Worm (Caenorhabditis elegans) whole organism, L4 larva: ENCODE measurements around the gene pdi-2.
A peak's percentile ranks its signal among the peaks of the same experiment; 100 is the strongest.

ENCODE experiments used
- F26F4.8 ChIP-seq: fragments of 200-800 bp; sonication (Bioruptor generic); conservative IDR thresholded peaks from 2 replicates; pipeline ENCODE4 v1.3.6; 2022; ENCODE audit warnings: missing genetic modification characterization, missing compliant biosample characterization
- R02D3.7 ChIP-seq: fragments of 150-350 bp; sonication (generic microtip); optimal IDR thresholded peaks from 3 replicates; lab custom pipeline; 2014; ENCODE audit warnings: missing biosample characterization, missing genetic modification characterization
- ZK546.5 ChIP-seq, 2 experiments: sonication (generic microtip); optimal IDR thresholded peaks; 2 replicates each; lab custom pipeline; 2017; ENCODE audit warnings: missing biosample characterization in 2 of 2, missing genetic modification characterization in 2 of 2
- aha-1 ChIP-seq: fragments of 150-350 bp; peaks from one replicate; lab custom pipeline; 2014; ENCODE audit warnings: missing biosample characterization, missing genetic modification characterization
- arid-1 ChIP-seq: fragments of 200-800 bp; sonication (Bioruptor generic); conservative IDR thresholded peaks from 2 replicates; pipeline ENCODE4 v1.3.6; 2022; ENCODE audit warnings: missing genetic modification reagents, missing genetic modification characterization, missing compliant biosample characterization
- daf-16 ChIP-seq, 3 experiments: sonication (generic microtip); optimal IDR thresholded peaks; 2 replicates each; lab custom pipeline; 2016 to 2017; ENCODE audit warnings: missing genetic modification characterization in 3 of 3, missing genetic modification reagents in 3 of 3, mild to moderate bottlenecking in 2 of 3, missing compliant biosample characterization in 2 of 3, missing biosample characterization in 1 of 3, moderate library complexity in 1 of 3
- daf-19 ChIP-seq: fragments of 200-800 bp; sonication (Bioruptor generic); conservative IDR thresholded peaks from 2 replicates; pipeline ENCODE4 v1.3.6; 2022; ENCODE audit warnings: missing genetic modification characterization, missing compliant biosample characterization
- daf-8 ChIP-seq: fragments of 200-800 bp; sonication (Bioruptor generic); IDR thresholded peaks from 2 replicates; pipeline ENCODE4 v1.3.6; 2022; ENCODE audit warnings: missing genetic modification characterization, missing compliant biosample characterization
- dmd-6 ChIP-seq: fragments of 200-800 bp; sonication (Bioruptor generic); IDR thresholded peaks from 2 replicates; pipeline ENCODE4 v1.3.6; 2022; ENCODE audit warnings: missing genetic modification reagents, missing genetic modification characterization, missing compliant biosample characterization
- dmd-9 ChIP-seq: fragments of 200-800 bp; sonication (Bioruptor generic); IDR thresholded peaks from 2 replicates; pipeline ENCODE4 v1.3.6; 2022; ENCODE audit warnings: missing genetic modification reagents, missing genetic modification characterization, missing compliant biosample characterization
- dpl-1 ChIP-seq: fragments of 150-350 bp; optimal IDR thresholded peaks from 2 replicates; lab custom pipeline; 2014; ENCODE audit warnings: missing biosample characterization, missing genetic modification reagents, missing genetic modification characterization
- duxl-1 ChIP-seq: sonication (generic microtip); optimal IDR thresholded peaks from 2 replicates; lab custom pipeline; 2016; ENCODE audit warnings: mild to moderate bottlenecking, missing genetic modification characterization, moderate library complexity, missing compliant biosample characterization; ENCODE audit not compliant: poor library complexity
- dve-1 ChIP-seq: sonication (generic microtip); optimal IDR thresholded peaks from 2 replicates; lab custom pipeline; 2017; ENCODE audit warnings: antibody characterized with exemption, mild to moderate bottlenecking, missing genetic modification characterization, missing compliant biosample characterization; ENCODE audit not compliant: insufficient read depth
- hlh-11 ChIP-seq: fragments of 200-800 bp; sonication (Bioruptor generic); optimal IDR thresholded peaks from 2 replicates; lab custom pipeline; 2018; ENCODE audit warnings: mild to moderate bottlenecking, missing genetic modification characterization, missing compliant biosample characterization
- hlh-30 ChIP-seq: sonication (generic microtip); optimal IDR thresholded peaks from 2 replicates; lab custom pipeline; 2017; ENCODE audit warnings: antibody characterized with exemption, mild to moderate bottlenecking, missing genetic modification characterization, missing compliant biosample characterization; ENCODE audit not compliant: insufficient read depth
- hmg-1.1 ChIP-seq: fragments of 200-800 bp; sonication (Bioruptor generic); IDR thresholded peaks from 2 replicates; pipeline ENCODE4 v1.3.6; 2022; ENCODE audit warnings: missing genetic modification reagents, missing genetic modification characterization, missing compliant biosample characterization
- lsy-2 ChIP-seq, 2 experiments: fragments of 150-350 bp in 1 of 2; sonication (generic microtip) in 1 of 2; optimal IDR thresholded peaks; 2 replicates each; lab custom pipeline; 2014 to 2017; ENCODE audit warnings: missing biosample characterization in 2 of 2, missing genetic modification characterization in 2 of 2
- madf-5 ChIP-seq, 2 experiments: fragments of 200-800 bp; sonication (Bioruptor generic); IDR thresholded peaks; 2 replicates each; pipeline ENCODE4 v1.3.6; 2022; ENCODE audit warnings: missing compliant biosample characterization in 2 of 2, missing genetic modification characterization in 2 of 2
- mdl-1 ChIP-seq, 2 experiments: fragments of 150-350 bp in 1 of 2; sonication (generic microtip) in 1 of 2; optimal IDR thresholded peaks; 2 replicates each; lab custom pipeline; 2014 to 2017; ENCODE audit warnings: missing biosample characterization in 2 of 2, missing genetic modification characterization in 2 of 2
- mdt-29 ChIP-seq: fragments of 200-800 bp; sonication (Bioruptor generic); IDR thresholded peaks from 2 replicates; pipeline ENCODE4 v1.3.6; 2022; ENCODE audit warnings: missing genetic modification reagents, missing genetic modification characterization, missing compliant biosample characterization
- mes-2 ChIP-seq: sonication (generic microtip); optimal IDR thresholded peaks from 2 replicates; lab custom pipeline; 2016; ENCODE audit warnings: missing genotype, mild to moderate bottlenecking, missing genetic modification characterization, missing compliant biosample characterization; ENCODE audit not compliant: poor library complexity, severe bottlenecking
- mxl-3 ChIP-seq: fragments of 200-800 bp; sonication (Bioruptor generic); optimal IDR thresholded peaks from 2 replicates; lab custom pipeline; 2018; ENCODE audit warnings: mild to moderate bottlenecking, missing genetic modification characterization, missing compliant biosample characterization
- nhr-10 ChIP-seq: fragments of 150-350 bp; optimal IDR thresholded peaks from 2 replicates; lab custom pipeline; 2014; ENCODE audit warnings: missing biosample characterization, missing genetic modification characterization
- nhr-11 ChIP-seq: fragments of 150-350 bp; optimal IDR thresholded peaks from 2 replicates; lab custom pipeline; 2014; ENCODE audit warnings: missing biosample characterization, missing genetic modification characterization
- nhr-25 ChIP-seq: sonication (generic microtip); optimal IDR thresholded peaks from 2 replicates; lab custom pipeline; 2017; ENCODE audit warnings: missing genetic modification characterization, mild to moderate bottlenecking, missing compliant biosample characterization, antibody characterized with exemption, moderate library complexity, borderline replicate concordance; ENCODE audit not compliant: insufficient read depth
- nhr-28 ChIP-seq: fragments of 150-350 bp; optimal IDR thresholded peaks from 2 replicates; lab custom pipeline; 2014; ENCODE audit warnings: missing biosample characterization, missing genetic modification characterization
- rbr-2 ChIP-seq: sonication (generic microtip); optimal IDR thresholded peaks from 2 replicates; lab custom pipeline; 2016; ENCODE audit warnings: missing genotype, missing genetic modification characterization, missing compliant biosample characterization
- snpc-4 ChIP-seq: fragments of 150-350 bp; optimal IDR thresholded peaks from 2 replicates; lab custom pipeline; 2014; ENCODE audit warnings: missing biosample characterization, missing genetic modification characterization
- spr-1 ChIP-seq: sonication (generic microtip); optimal IDR thresholded peaks from 2 replicates; lab custom pipeline; 2016; ENCODE audit warnings: mild to moderate bottlenecking, missing genetic modification characterization, missing compliant biosample characterization
- spr-3 ChIP-seq: fragments of 200-800 bp; sonication (Bioruptor generic); optimal IDR thresholded peaks from 2 replicates; lab custom pipeline; 2018; ENCODE audit warnings: mild to moderate bottlenecking, missing genetic modification characterization, missing compliant biosample characterization
- tra-1 ChIP-seq: fragments of 200-800 bp; sonication (Bioruptor generic); IDR thresholded peaks from 2 replicates; pipeline ENCODE4 v1.3.6; 2022; ENCODE audit warnings: missing genetic modification reagents, missing genetic modification characterization, missing compliant biosample characterization
- unc-62 ChIP-seq, 3 experiments: fragments of 150-350 bp in 1 of 3; sonication (generic microtip); optimal IDR thresholded peaks in 2 of 3; peaks in 1 of 3; 1 replicate in 1 of 3; 2 replicates in 2 of 3; lab custom pipeline; 2014 to 2017; ENCODE audit warnings: missing biosample characterization in 3 of 3, missing genetic modification characterization in 3 of 3, missing genetic modification reagents in 3 of 3, missing genotype in 1 of 3
- zip-2 ChIP-seq: fragments of 150-350 bp; optimal IDR thresholded peaks from 2 replicates; lab custom pipeline; 2014; ENCODE audit warnings: missing biosample characterization, missing genetic modification characterization
- ztf-7 ChIP-seq: fragments of 150-350 bp; optimal IDR thresholded peaks from 2 replicates; lab custom pipeline; 2014; ENCODE audit warnings: missing biosample characterization, missing genetic modification characterization

The pdi-2 gene

DNA sequence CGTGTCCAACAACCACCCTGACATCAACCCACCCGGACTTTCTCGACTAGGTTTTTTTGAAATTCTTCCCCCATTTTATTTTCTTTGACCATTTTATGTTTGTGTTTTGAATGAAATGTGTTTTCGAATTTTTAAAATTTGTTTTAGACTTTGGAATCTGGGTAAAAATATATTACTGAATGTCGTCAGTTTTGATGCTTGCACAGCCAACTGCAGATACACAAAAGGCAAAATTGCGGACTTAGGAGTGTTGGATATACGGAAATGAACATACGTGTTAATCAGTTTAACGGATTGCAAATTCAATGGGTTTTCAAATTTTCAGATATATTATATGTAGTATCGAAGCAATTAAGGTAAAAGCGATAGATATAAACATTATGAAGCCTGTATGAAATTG, 7.2 kb upstream of the pdi-2 start (continued):
- TF ChIP-seq daf-8 (GFP tag; lab: Robert Waterston, UW): no peak
- TF ChIP-seq daf-19 (GFP tag; lab: Robert Waterston, UW): no peak
- no peak for TF ChIP-seq mdt-29 (GFP tag; lab: Robert Waterston, UW)
- no peak for TF ChIP-seq F26F4.8

DNA sequence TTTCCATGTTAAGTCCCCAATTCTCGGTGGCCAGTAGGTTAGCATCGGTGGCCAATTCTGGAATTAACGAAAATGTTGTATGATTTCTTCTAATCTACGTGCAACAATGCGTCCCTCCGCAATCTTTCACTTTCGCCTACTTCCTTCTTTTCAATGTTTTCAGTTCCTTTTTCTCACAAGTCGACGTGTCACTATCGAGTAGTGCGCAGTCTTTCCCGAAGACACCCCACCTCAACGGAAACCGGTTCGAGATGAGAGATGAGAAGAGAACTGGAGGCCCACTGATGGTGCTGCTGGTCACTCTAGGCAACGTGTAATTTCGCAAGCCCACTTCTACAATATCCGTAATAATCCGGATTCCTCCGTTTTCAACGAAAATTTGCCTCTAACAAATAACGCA, 4.0 kb upstream of the pdi-2 start:
- TF ChIP-seq nhr-11 (tag; lab: Kevin White, UChicago) (no peak), nhr-10 (tag; lab: Kevin White, UChicago) (peak; percentile 10), mxl-3 (peak; percentile 82), zip-2 (tag; lab: Kevin White, UChicago) (no peak), ztf-7 (tag; lab: Kevin White, UChicago) (no peak), aha-1 (tag; lab: Kevin White, UChicago) (peak; percentile 83), mdl-1 (tag; optimal IDR thresholded peaks at IDR 0.05; lab: Kevin White, UChicago) (peak in 1 of 2 experiments; percentile 52), hlh-11 (tag; lab: Kevin White, UChicago) (peak; percentile 49), mdt-29 (GFP tag; lab: Robert Waterston, UW) (no peak), unc-62 (GFP tag; optimal IDR thresholded peaks at IDR 0.05 in 1 of 2; lab: Kevin White, UChicago) (peak in 1 of 2 experiments; percentile 16), unc-62 (tag; optimal IDR thresholded peaks at IDR 0.05; lab: Kevin White, UChicago) (no peak), mes-2 (tag; lab: Kevin White, UChicago) (no peak), dmd-9 (GFP tag; lab: Robert Waterston, UW) (no peak), snpc-4 (tag; lab: Kevin White, UChicago) (no peak), dpl-1 (no peak), spr-3 (GFP tag; lab: Kevin White, UChicago) (peak; percentile 29), nhr-28 (tag; lab: Kevin White, UChicago) (peak; percentile 59), ZK546.5 (tag; optimal IDR thresholded peaks at IDR 0.05; lab: Kevin White, UChicago) (no peak), madf-5 (GFP tag; IDR thresholded peaks at IDR 0.05; lab: Robert Waterston, UW) (no peak)

ce11 chrX:4521166-4521565, 2.8 kb upstream of the pdi-2 start:
- peak in 1 of 2 experiments; percentile 27 for TF ChIP-seq mdl-1 (tag; optimal IDR thresholded peaks at IDR 0.05; lab: Kevin White, UChicago)
- TF ChIP-seq hlh-30 (tag; lab: Kevin White, UChicago): peak; percentile 18
- peak in 1 of 2 experiments; percentile 85 for TF ChIP-seq unc-62 (GFP tag; optimal IDR thresholded peaks at IDR 0.05 in 1 of 2; lab: Kevin White, UChicago)
- no peak for TF ChIP-seq unc-62 (tag; optimal IDR thresholded peaks at IDR 0.05; lab: Kevin White, UChicago)
- TF ChIP-seq spr-1 (tag; lab: Kevin White, UChicago): no peak
- TF ChIP-seq R02D3.7 (tag; lab: Kevin White, UChicago): no peak

DNA sequence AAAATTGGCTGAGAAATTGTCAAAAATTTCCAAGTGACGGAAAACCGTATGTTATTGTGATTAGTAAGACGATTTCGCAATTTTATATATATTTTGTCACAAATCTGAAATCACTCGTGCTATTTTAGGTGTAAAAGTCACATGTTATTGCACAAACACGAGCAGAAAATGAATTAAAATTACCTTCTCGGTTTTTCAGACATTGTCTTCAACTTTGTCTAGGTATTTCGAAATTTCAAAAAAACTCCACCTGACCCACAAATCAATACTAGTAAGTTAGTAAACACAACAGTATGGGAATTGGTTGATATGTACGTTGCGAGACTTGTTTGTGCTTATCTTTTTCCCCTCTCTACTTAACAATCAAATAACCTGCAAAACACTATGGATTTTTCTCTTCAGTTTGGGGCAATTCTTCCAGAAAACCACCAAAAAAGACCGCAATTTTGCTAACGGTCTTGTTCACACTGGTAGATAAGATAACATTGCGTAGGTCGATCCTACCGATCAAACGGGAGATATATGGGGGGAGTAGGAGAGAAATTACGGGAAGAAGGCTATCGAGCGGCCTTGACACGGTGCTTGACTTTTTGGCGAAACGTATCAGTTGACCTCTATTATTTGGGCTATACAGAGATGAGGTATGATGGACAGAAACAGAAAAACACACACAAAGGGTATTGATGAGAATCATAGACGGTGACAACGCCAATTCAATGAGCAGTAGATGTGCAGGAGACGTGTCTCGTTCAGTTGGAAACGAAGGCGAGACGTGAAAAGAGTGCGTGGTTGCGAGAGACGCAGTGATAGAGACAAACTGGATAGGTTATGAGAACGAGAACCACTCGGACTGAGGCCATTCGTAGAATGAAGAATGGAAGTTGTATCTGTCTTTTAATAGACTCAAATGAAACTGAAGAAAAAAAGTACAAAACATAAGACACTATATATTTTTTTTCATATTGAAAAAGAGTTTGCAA, 1.8 kb upstream of the pdi-2 start, which contains the start of gene C07A12.7:
Gene C07A12.7, minus strand, starts transcription at position 308 of the 980 bp plus-strand sequence.
- peak; percentile 10 for TF ChIP-seq rbr-2
- no peak for TF ChIP-seq daf-16 (GFP tag; optimal IDR thresholded peaks at IDR 0.05; lab: Kevin White, UChicago)
- TF ChIP-seq daf-16 (tag; optimal IDR thresholded peaks at IDR 0.05; lab: Kevin White, UChicago): peak; percentile 42
- TF ChIP-seq tra-1 (GFP tag; lab: Robert Waterston, UW): no peak
- TF ChIP-seq dve-1 (tag; lab: Kevin White, UChicago): peak; percentile 28
- TF ChIP-seq hmg-1.1 (GFP tag; lab: Robert Waterston, UW): peak; percentile 34
- peak in 1 of 2 experiments; percentile 25 for TF ChIP-seq lsy-2 (tag; optimal IDR thresholded peaks at IDR 0.05; lab: Kevin White, UChicago)
- TF ChIP-seq hlh-30 (tag; lab: Kevin White, UChicago): peak; percentile 16
- peak in 1 of 2 experiments; percentile 72 for TF ChIP-seq unc-62 (GFP tag; optimal IDR thresholded peaks at IDR 0.05 in 1 of 2; lab: Kevin White, UChicago)
- TF ChIP-seq unc-62 (tag; optimal IDR thresholded peaks at IDR 0.05; lab: Kevin White, UChicago): no peak
- TF ChIP-seq aha-1 (tag; lab: Kevin White, UChicago): peak; percentile 68
- peak; percentile 71 for TF ChIP-seq nhr-25
- no peak for TF ChIP-seq dmd-6
- no peak for TF ChIP-seq duxl-1
- TF ChIP-seq mes-2 (tag; lab: Kevin White, UChicago): peak; percentile 30
- no peak for TF ChIP-seq arid-1
- TF ChIP-seq spr-3 (GFP tag; lab: Kevin White, UChicago): peak; percentile 48
